Worm (Caenorhabditis elegans): Measurements from ENCODE around the gene hxk-3.

The hxk-3 gene

DNA sequence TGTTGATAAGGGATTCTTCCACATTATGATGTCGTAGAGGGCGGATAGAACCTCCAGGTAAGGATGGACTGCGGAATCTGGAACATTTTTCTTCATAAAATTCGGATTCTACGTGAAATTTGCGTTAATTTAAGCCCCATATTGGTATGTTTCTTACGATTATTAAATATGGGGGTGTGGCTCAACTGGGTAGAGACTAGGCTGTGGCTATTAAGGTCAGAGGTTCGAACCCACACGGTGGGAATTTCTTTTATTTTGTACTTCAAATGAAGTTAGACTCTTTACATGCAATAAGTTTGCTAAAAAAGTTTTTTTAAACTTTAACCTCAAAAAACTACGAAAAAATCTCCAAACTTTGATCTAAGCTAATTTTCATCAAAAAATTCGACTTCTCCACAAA is 32.0 kb upstream of the hxk-3 start:
- TF ChIP-seq ceh-9 (tag; optimal IDR thresholded peaks at IDR 0.05) (no peak), npax-4 (tag; optimal IDR thresholded peaks at IDR 0.05) (no peak), ceh-31 (tag; optimal IDR thresholded peaks at IDR 0.05) (no peak), pax-1 (tag; optimal IDR thresholded peaks at IDR 0.05) (no peak), ceh-45 (GFP tag; IDR thresholded peaks at IDR 0.05) (no peak), ceh-6 (GFP tag; optimal IDR thresholded peaks at IDR 0.05) (no peak), elt-2 (tag; optimal IDR thresholded peaks at IDR 0.05) (no peak), lim-6 (tag; optimal IDR thresholded peaks at IDR 0.05) (no peak), ztf-16 (tag; optimal IDR thresholded peaks at IDR 0.05) (no peak), sdc-2 (tag; optimal IDR thresholded peaks at IDR 0.05) (no peak), pat-9 (tag; optimal IDR thresholded peaks at IDR 0.05) (no peak), nfya-1 (tag; optimal IDR thresholded peaks at IDR 0.05) (no peak), ceh-30 (tag; optimal IDR thresholded peaks at IDR 0.05) (no peak), fkh-10 (GFP tag; optimal IDR thresholded peaks at IDR 0.05) (no peak), eyg-1 (tag; optimal IDR thresholded peaks at IDR 0.05) (no peak), T23F11.4 (GFP tag; optimal IDR thresholded peaks at IDR 0.05) (no peak), unc-42 (tag; optimal IDR thresholded peaks at IDR 0.05) (no peak), ceh-48 (tag; optimal IDR thresholded peaks at IDR 0.05) (no peak)

ce11 chrIV:1469093-1469492 is 28.3 kb upstream of the hxk-3 start:
- TF ChIP-seq fax-1 (tag; optimal IDR thresholded peaks at IDR 0.05) (no peak), eyg-1 (tag; optimal IDR thresholded peaks at IDR 0.05) (no peak), ttx-3 (tag; optimal IDR thresholded peaks at IDR 0.05) (no peak), ceh-22 (tag; optimal IDR thresholded peaks at IDR 0.05) (no peak), syd-9 (tag; optimal IDR thresholded peaks at IDR 0.05) (no peak), ceh-18 (tag; optimal IDR thresholded peaks at IDR 0.05) (no peak), che-1 (tag; optimal IDR thresholded peaks at IDR 0.05) (no peak), ztf-16 (tag; optimal IDR thresholded peaks at IDR 0.05) (no peak), T23F11.4 (GFP tag; optimal IDR thresholded peaks at IDR 0.05) (no peak), unc-55 (GFP tag; optimal IDR thresholded peaks at IDR 0.05) (no peak), F13H6.1 (tag; optimal IDR thresholded peaks at IDR 0.05) (no peak), K02D7.2 (tag; optimal IDR thresholded peaks at IDR 0.05) (no peak), ceh-34 (tag; optimal IDR thresholded peaks at IDR 0.05) (no peak), ceh-6 (GFP tag; optimal IDR thresholded peaks at IDR 0.05) (no peak), ceh-14 (tag; optimal IDR thresholded peaks at IDR 0.05) (no peak)

- TF ChIP-seq nhr-11 (tag; optimal IDR thresholded peaks at IDR 0.05) (no peak), ztf-16 (tag; optimal IDR thresholded peaks at IDR 0.05) (no peak), pha-4 (tag; optimal IDR thresholded peaks at IDR 0.05) (no peak)
These were observed 27.1 kb upstream of the hxk-3 start for ce11 chrIV:1470364-1470763.

ce11 chrIV:1472145-1472544 is 25.3 kb upstream of the hxk-3 start:
- TF ChIP-seq dmd-4 (tag; optimal IDR thresholded peaks at IDR 0.05; ENCODE audit: borderline replicate concordance) (no peak), ceh-45 (GFP tag; IDR thresholded peaks at IDR 0.05) (no peak), unc-86 (tag; optimal IDR thresholded peaks at IDR 0.05) (no peak)

ce11 chrIV:1475009-1475408 is 22.4 kb upstream of the hxk-3 start, which contains the start of gene Y77E11A.12:
Gene Y77E11A.12 (minus strand): TSS chrIV:1475109.
- no peak for TF ChIP-seq zip-5 (tag; optimal IDR thresholded peaks at IDR 0.05)
- no peak for TF ChIP-seq pax-1 (tag; optimal IDR thresholded peaks at IDR 0.05)
- no peak for TF ChIP-seq ceh-22 (tag; optimal IDR thresholded peaks at IDR 0.05)
- TF ChIP-seq hlh-13 (GFP tag; optimal IDR thresholded peaks at IDR 0.05) = no peak
- TF ChIP-seq K02D7.2 (tag; optimal IDR thresholded peaks at IDR 0.05) = no peak
- TF ChIP-seq che-1 (tag; optimal IDR thresholded peaks at IDR 0.05) = no peak
- no peak for TF ChIP-seq ceh-19 (GFP tag; optimal IDR thresholded peaks at IDR 0.05)
- no peak for TF ChIP-seq pros-1 (tag; optimal IDR thresholded peaks at IDR 0.05)
- TF ChIP-seq rnt-1 (tag; optimal IDR thresholded peaks at IDR 0.05) = no peak
- no peak for TF ChIP-seq pag-3 (tag; optimal IDR thresholded peaks at IDR 0.05; ENCODE audit: borderline replicate concordance)
- TF ChIP-seq madf-2 (tag; optimal IDR thresholded peaks at IDR 0.05) = no peak
- TF ChIP-seq lim-6 (tag; optimal IDR thresholded peaks at IDR 0.05) = no peak
- no peak for TF ChIP-seq sox-2 (GFP tag; IDR thresholded peaks at IDR 0.05)
- no peak for TF ChIP-seq nfya-1 (tag; optimal IDR thresholded peaks at IDR 0.05)
- no peak for TF ChIP-seq lin-11 (tag; optimal IDR thresholded peaks at IDR 0.05)
- TF ChIP-seq Y22D7AL.16 (tag; optimal IDR thresholded peaks at IDR 0.05) = no peak
- TF ChIP-seq C08G9.2 (tag; optimal IDR thresholded peaks at IDR 0.05) = no peak
- TF ChIP-seq tbx-7 (tag; optimal IDR thresholded peaks at IDR 0.05) = no peak
- TF ChIP-seq tbx-2 (tag; optimal IDR thresholded peaks at IDR 0.05) = no peak

Measured in whole organism, late embryonic.